Fruit fly (Drosophila melanogaster): Measurements from ENCODE around the gene CG9368.

dm6 chr3L:19618072-19618958, 16.9 kb downstream of the CG9368 start, which contains the start of gene asf1:
- TF ChIP-seq insv (optimal IDR thresholded peaks at IDR 0.05): no peak
- no peak for TF ChIP-seq Myc (optimal IDR thresholded peaks at IDR 0.05)

Measured in Kc167 (cell line).